Worm (Caenorhabditis elegans): ENCODE measurements around the gene ptr-18.

DNA sequence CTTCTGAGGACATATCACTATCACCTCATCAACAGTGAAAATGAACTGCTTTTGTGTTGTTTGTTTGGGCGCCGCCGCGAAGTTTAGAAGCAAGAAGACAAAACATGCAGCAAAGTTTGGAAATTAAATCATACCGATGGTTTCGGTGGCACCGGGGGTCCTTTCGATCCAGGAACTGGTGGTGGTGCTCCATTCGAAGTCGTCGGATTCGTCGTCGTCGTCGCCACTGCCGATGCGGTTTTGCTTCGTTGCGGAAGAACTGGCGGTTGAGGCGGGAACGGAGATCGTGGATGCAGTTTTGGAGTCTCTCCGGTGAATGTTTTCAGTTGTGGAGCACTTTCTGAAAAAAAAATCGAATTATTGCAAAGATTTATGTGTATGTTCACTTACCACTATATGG is 58.2 kb downstream of the ptr-18 start:
- no peak for TF ChIP-seq F13C5.2 (tag; optimal IDR thresholded peaks at IDR 0.05)
- TF ChIP-seq ceh-36 (tag; optimal IDR thresholded peaks at IDR 0.05): no peak
- TF ChIP-seq ama-1 (optimal IDR thresholded peaks at IDR 0.05): no peak
- TF ChIP-seq scrt-1 (GFP tag; IDR thresholded peaks at IDR 0.05): no peak

Measured in whole organism, early embryonic.